Worm (Caenorhabditis elegans): ENCODE measurements around the gene Y55F3BL.4.

DNA sequence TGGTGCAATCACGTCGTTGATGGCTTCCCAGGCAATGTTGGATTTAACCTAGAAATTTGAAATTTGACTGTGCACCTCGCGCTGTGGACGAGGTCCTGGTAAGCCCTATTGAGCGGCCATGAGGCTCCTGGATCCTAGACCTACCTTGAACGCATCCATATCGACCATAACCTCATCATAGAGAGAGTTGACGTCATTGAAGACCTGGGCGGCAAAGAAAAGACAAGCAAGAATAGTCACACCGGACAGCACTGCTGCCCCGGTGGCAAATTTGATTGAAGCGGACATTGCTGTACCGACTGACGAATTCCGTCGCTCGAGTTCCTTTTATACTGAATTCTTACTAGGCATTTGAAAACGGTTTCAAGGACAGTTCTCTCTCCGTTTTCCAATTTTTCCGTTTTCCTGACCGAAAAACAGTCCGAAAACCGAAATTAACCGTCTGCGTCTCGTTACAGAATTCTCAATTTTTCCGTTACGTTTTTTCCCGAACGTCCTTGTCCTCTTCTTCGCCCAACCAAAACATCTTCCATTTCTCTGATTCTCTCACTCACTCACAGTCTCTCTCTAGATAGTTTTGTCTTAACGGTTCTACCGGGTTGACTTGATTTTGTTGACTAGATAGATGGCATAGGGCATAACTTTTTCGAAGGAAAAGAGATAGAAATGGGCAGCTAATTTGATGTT lies 41.4 kb upstream of the Y55F3BL.4 start, which contains the start of gene col-103:
- TF ChIP-seq hlh-4 (tag; optimal IDR thresholded peaks at IDR 0.05) (no peak), lin-15B (tag; optimal IDR thresholded peaks at IDR 0.05) (no peak), lsy-2 (tag; optimal IDR thresholded peaks at IDR 0.05) (peak in 1 of 2 experiments; percentile 71), C16A3.4 (tag; optimal IDR thresholded peaks at IDR 0.05) (peak; percentile 20)
